Worm (Caenorhabditis elegans) whole organism, mixed stage, embryonic: ENCODE measurements around the gene F23A7.1.

Experiments used
- M03D4.4 ChIP-seq: sonication (generic microtip); optimal IDR thresholded peaks from 2 replicates; lab custom pipeline; 2017; ENCODE audit warnings: mild to moderate bottlenecking, missing genetic modification characterization, missing compliant biosample characterization
- blmp-1 ChIP-seq: fragments of 150-350 bp; optimal IDR thresholded peaks from 2 replicates; lab custom pipeline; 2014; ENCODE audit warnings: missing biosample characterization, missing genetic modification characterization
- elt-3 ChIP-seq: fragments of 150-350 bp; optimal IDR thresholded peaks from 2 replicates; lab custom pipeline; 2014; ENCODE audit warnings: missing biosample characterization, missing genetic modification characterization
- mep-1 ChIP-seq: fragments of 150-350 bp; optimal IDR thresholded peaks from 2 replicates; lab custom pipeline; 2017; ENCODE audit warnings: missing biosample characterization, missing genetic modification reagents, missing genetic modification characterization, inconsistent platforms
- nhr-28 ChIP-seq: fragments of 150-350 bp; optimal IDR thresholded peaks from 2 replicates; lab custom pipeline; 2014; ENCODE audit warnings: missing biosample characterization, missing genetic modification characterization
- snpc-4 ChIP-seq: fragments of 150-350 bp; optimal IDR thresholded peaks from 2 replicates; lab custom pipeline; 2014; ENCODE audit warnings: missing biosample characterization, missing genetic modification characterization
- sptf-1 ChIP-seq: sonication (generic microtip); optimal IDR thresholded peaks from 2 replicates; lab custom pipeline; 2017; ENCODE audit warnings: mild to moderate bottlenecking, missing genetic modification characterization, moderate library complexity, missing compliant biosample characterization
- unc-120 ChIP-seq: sonication (generic microtip); optimal IDR thresholded peaks from 2 replicates; lab custom pipeline; 2017; ENCODE audit warnings: missing genetic modification characterization, missing compliant biosample characterization; ENCODE audit not compliant: poor library complexity, severe bottlenecking
- zip-8 ChIP-seq: fragments of 150-350 bp; optimal IDR thresholded peaks from 2 replicates; lab custom pipeline; 2014; ENCODE audit warnings: missing biosample characterization, missing genetic modification characterization
- ztf-11 ChIP-seq: fragments of 150-350 bp; optimal IDR thresholded peaks from 2 replicates; lab custom pipeline; 2014; ENCODE audit warnings: missing biosample characterization, missing genetic modification characterization

DNA sequence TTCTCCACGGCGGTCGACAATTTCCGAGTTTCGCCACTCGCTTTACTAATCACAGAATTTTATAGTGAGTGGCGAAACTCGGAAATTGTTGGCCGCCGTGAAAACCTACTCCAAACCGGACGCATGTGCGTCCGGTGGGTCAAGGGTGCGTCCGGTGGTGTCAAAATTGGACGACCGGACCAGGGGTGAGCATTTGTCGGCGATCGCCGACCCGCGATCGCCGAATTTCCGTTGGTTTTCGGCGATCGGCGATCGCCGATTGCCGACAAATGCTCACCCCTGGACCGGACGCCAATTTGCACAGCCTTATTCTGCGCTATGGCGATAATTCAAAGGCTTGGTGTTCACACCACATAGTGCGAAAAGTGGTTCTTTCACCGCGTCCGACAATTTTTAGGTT is 12.9 kb upstream of the F23A7.1 start:
- TF ChIP-seq elt-3 (tag; lab: Kevin White, UChicago) (no peak), unc-120 (tag; lab: Kevin White, UChicago) (no peak), blmp-1 (tag; lab: Kevin White, UChicago) (no peak), ztf-11 (tag; lab: Kevin White, UChicago) (no peak), zip-8 (no peak), snpc-4 (no peak), M03D4.4 (no peak), nhr-28 (no peak), mep-1 (tag; lab: Kevin White, UChicago) (no peak), sptf-1 (no peak)
